Worm (Caenorhabditis elegans): Measurements from ENCODE around the gene R07E3.1.

The R07E3.1 gene

DNA sequence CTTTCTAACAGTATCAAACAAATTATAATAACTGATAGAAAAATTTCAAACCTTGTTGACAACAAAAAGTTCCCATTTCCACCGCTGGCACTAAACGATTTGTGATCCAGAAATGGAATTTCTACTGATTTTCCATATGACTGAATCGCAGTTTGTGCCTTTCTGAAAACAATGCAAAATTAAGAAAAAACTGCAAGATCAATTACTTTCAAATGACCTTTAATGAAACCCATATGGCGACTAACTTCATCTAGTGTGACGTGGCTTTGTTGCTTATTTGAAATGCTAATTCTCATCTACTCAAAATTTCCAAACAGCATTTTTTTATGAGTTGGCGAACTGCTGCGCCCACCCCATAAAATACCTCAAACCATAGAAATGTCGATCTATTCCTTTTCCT lies 33.5 kb downstream of the R07E3.1 start, which contains the start of gene F41E7.7 (continued):
- TF ChIP-seq madf-10 (tag; optimal IDR thresholded peaks at IDR 0.05), result no peak

DNA sequence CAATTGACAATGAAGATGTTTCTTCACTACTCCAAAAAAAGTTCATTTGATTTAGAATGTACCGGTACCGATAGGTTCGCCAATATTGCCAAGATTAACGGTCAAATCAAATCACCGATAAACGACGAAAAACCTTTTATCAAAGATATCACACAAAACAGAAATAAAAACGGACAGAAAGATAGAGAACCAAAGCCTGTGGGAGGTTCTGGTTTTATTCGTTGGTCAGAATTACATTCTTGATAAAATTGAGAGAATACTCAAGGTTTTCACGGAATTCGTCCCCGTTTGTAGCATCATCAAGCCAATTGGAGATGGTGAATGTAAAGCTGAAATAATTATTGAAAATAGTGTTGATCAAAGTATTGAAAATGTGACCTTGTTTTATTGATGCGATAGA lies 34.0 kb downstream of the R07E3.1 start:
- TF ChIP-seq ceh-40 (GFP tag; IDR thresholded peaks at IDR 0.05), result no peak
- no peak for TF ChIP-seq sdz-38 (tag; optimal IDR thresholded peaks at IDR 0.05)
- no peak for TF ChIP-seq lin-54 (GFP tag; optimal IDR thresholded peaks at IDR 0.05)
- no peak for TF ChIP-seq snpc-1.1 (tag; optimal IDR thresholded peaks at IDR 0.05; ENCODE audit: insufficient read depth)
- TF ChIP-seq Y95B8A.8 (GFP tag; IDR thresholded peaks at IDR 0.05), result no peak
- TF ChIP-seq hlh-26 (GFP tag; conservative IDR thresholded peaks at IDR 0.05), result no peak
- TF ChIP-seq rcor-1 (GFP tag; IDR thresholded peaks at IDR 0.05), result no peak
- no peak for TF ChIP-seq tbp1 (GFP tag; optimal IDR thresholded peaks at IDR 0.05)
- no peak for TF ChIP-seq ama-1 (optimal IDR thresholded peaks at IDR 0.05)
- no peak for TF ChIP-seq ama-1 (GFP tag; optimal IDR thresholded peaks at IDR 0.05)
- no peak for TF ChIP-seq madf-10 (tag; optimal IDR thresholded peaks at IDR 0.05)
- TF ChIP-seq ceh-100 (GFP tag; IDR thresholded peaks at IDR 0.05), result no peak
- no peak for TF ChIP-seq aptf-2 (GFP tag; conservative IDR thresholded peaks at IDR 0.05)
- TF ChIP-seq fkh-3 (tag; optimal IDR thresholded peaks at IDR 0.05), result no peak
- TF ChIP-seq him-1 (tag; optimal IDR thresholded peaks at IDR 0.05), result no peak

DNA sequence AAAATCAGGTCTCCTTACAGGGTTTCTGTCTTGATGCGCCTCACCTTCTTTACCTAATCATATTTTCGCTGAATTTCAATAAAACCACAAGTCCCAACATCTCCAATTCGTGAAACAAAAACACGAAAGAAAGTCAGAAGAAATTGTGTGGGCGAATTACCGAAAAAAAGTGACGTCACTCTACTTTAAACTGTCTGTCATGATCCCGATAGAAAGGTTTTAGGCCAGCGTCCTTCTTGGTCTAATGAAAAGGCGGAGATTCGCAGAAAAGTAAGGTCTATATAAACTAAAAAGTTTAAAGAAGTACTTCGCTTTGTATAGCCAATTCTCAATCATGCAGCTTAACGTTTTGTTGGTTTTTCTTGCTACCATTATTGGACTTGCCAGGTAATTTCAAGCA lies 34.7 kb downstream of the R07E3.1 start, which contains the start of gene cnc-8:
Gene cnc-8, plus strand, starts transcription at position 307 of the 400 bp plus-strand sequence.
- no peak for TF ChIP-seq hrde-1 (tag; optimal IDR thresholded peaks at IDR 0.05; ENCODE audit: borderline replicate concordance)
- TF ChIP-seq atf-7 (tag; optimal IDR thresholded peaks at IDR 0.05), result peak; percentile 70

DNA sequence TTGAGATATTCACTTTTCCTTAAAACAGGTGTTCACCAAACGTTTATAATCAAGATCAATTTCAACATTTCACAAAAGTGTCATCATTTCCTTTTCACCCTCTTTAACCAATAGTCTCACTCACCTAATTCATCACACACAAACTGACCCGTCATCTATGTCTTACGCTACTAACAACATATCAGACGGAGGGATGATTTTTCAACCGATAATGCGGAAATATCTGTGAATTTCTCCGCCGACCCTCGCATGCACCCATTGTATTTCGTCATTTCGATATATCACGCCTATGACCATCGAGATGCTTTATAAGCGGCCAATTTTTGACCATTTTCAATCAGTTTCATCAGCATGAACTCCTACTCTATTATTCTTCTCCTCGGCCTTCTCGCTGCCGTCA lies 36.8 kb downstream of the R07E3.1 start, which contains the start of gene fipr-21:
Gene fipr-21, plus strand, starts transcription at position 352 of the 400 bp plus-strand sequence.
- TF ChIP-seq mxl-1 (tag; optimal IDR thresholded peaks at IDR 0.05) (no peak), rcor-1 (GFP tag; IDR thresholded peaks at IDR 0.05) (no peak), chd-7 (tag; optimal IDR thresholded peaks at IDR 0.05) (peak; percentile 22)

DNA sequence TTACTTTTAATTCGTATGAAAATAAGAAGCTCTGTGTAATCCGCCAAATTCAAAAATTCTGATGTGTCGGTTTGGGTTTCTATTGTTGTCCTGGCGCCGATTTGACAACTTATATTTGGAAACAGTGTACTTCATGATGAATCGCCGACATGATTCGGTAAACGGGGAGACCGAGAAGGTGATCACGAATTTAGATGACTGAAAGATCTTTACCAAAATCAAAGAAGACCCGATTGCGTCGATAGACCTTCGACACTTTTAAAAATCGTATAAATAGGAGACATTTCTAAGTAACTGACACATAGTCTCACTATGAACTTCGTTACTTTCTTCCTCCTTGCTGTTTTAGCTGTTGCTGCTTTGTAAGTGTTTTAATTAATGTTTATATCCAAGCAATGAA lies 38.5 kb downstream of the R07E3.1 start, which contains the start of gene fip-5:
Gene fip-5, plus strand, starts transcription at position 312 of the 400 bp plus-strand sequence.
- TF ChIP-seq madf-8 (GFP tag; conservative IDR thresholded peaks at IDR 0.05) (no peak), F33H1.4 (GFP tag; IDR thresholded peaks at IDR 0.05) (no peak), rec-8 (tag; optimal IDR thresholded peaks at IDR 0.05) (no peak), B0336.3 (GFP tag; IDR thresholded peaks at IDR 0.05) (no peak), K11D2.4 (GFP tag; IDR thresholded peaks at IDR 0.05) (no peak), ama-1 (optimal IDR thresholded peaks at IDR 0.05) (no peak), ama-1 (GFP tag; optimal IDR thresholded peaks at IDR 0.05) (no peak), B0261.1 (tag; optimal IDR thresholded peaks at IDR 0.05) (no peak), hsf-1 (GFP tag; IDR thresholded peaks at IDR 0.05) (no peak), F37B4.10 (GFP tag; IDR thresholded peaks at IDR 0.05) (no peak), ztf-26 (tag; optimal IDR thresholded peaks at IDR 0.05) (no peak), unc-130 (GFP tag; optimal IDR thresholded peaks at IDR 0.05) (no peak), lin-40 (tag; optimal IDR thresholded peaks at IDR 0.05) (no peak), aptf-2 (GFP tag; conservative IDR thresholded peaks at IDR 0.05) (no peak), F22D6.2 (tag; optimal IDR thresholded peaks at IDR 0.05) (no peak), F55B11.4 (tag; optimal IDR thresholded peaks at IDR 0.05; ENCODE audit: borderline replicate concordance, insufficient read depth) (no peak), lir-1 (GFP tag; conservative IDR thresholded peaks at IDR 0.05) (no peak), madf-3 (GFP tag; IDR thresholded peaks at IDR 0.05) (no peak), Y53F4B.3 (GFP tag; IDR thresholded peaks at IDR 0.05) (no peak)

Data from whole organism, young adult.